Fruit fly (Drosophila melanogaster) whole organism, embryonic: ENCODE measurements around the gene RpS17.

Experiments used
- Atf3 ChIP-seq: fragments of 200-800 bp; sonication (Bioruptor generic); optimal IDR thresholded peaks from 3 replicates; lab custom pipeline; 2016; ENCODE audit warnings: missing biosample characterization, missing genetic modification characterization
- Bteb2 ChIP-seq: fragments of 200-800 bp; sonication (Bioruptor generic); optimal IDR thresholded peaks from 2 replicates; lab custom pipeline; 2016; ENCODE audit warnings: missing biosample characterization, missing genetic modification characterization
- CG10209 ChIP-seq: fragments of 200-800 bp; sonication (Bioruptor generic); optimal IDR thresholded peaks from 3 replicates; lab custom pipeline; 2017; ENCODE audit warnings: missing biosample characterization, mild to moderate bottlenecking, missing genetic modification characterization, missing genetic modification reagents
- CG11398 ChIP-seq: fragments of 200-800 bp; sonication (Bioruptor generic); optimal IDR thresholded peaks from 2 replicates; lab custom pipeline; 2016; ENCODE audit warnings: missing biosample characterization, missing genetic modification characterization
- CG13287 ChIP-seq: fragments of 200-800 bp; sonication (Bioruptor generic); IDR thresholded peaks from 2 replicates; pipeline ENCODE4 v1.3.6; 2022; ENCODE audit warnings: missing biosample characterization, missing genetic modification characterization; ENCODE audit not compliant: partially characterized antibody
- CG16779 ChIP-seq: fragments of 200-800 bp; sonication (Bioruptor generic); IDR thresholded peaks from 2 replicates; pipeline ENCODE4 v1.3.6; 2022; ENCODE audit warnings: missing biosample characterization, missing genetic modification characterization
- CG16863 ChIP-seq: fragments of 200-800 bp; sonication (Bioruptor generic); optimal IDR thresholded peaks from 3 replicates; lab custom pipeline; 2016; ENCODE audit warnings: missing biosample characterization, missing genetic modification characterization
- CG2116 ChIP-seq: fragments of 200-800 bp; sonication (Bioruptor generic); optimal IDR thresholded peaks from 3 replicates; lab custom pipeline; 2018; ENCODE audit warnings: missing biosample characterization, mild to moderate bottlenecking, missing genetic modification characterization
- CG31388 ChIP-seq: fragments of 200-800 bp; sonication (Bioruptor generic); optimal IDR thresholded peaks from 2 replicates; lab custom pipeline; 2016; ENCODE audit warnings: missing biosample characterization, missing genetic modification characterization
- CG32532 ChIP-seq: fragments of 200-800 bp; sonication (Bioruptor generic); IDR thresholded peaks from 2 replicates; pipeline ENCODE4 v1.3.6; 2022; ENCODE audit warnings: missing biosample characterization, missing genetic modification characterization
- CG3281 ChIP-seq: fragments of 200-800 bp; sonication (Bioruptor generic); optimal IDR thresholded peaks from 3 replicates; lab custom pipeline; 2017; ENCODE audit warnings: missing biosample characterization, mild to moderate bottlenecking, missing genetic modification characterization
- CG34224 ChIP-seq: fragments of 200-800 bp; sonication (Bioruptor generic); IDR thresholded peaks from 3 replicates; pipeline ENCODE4 v1.3.6; 2022; ENCODE audit warnings: missing biosample characterization, missing genetic modification characterization; ENCODE audit not compliant: partially characterized antibody
- CG34422 ChIP-seq: fragments of 200-800 bp; sonication (Bioruptor generic); IDR thresholded peaks from 3 replicates; pipeline ENCODE4 v1.3.6; 2022; ENCODE audit warnings: missing biosample characterization, missing genetic modification characterization
- CG3838 ChIP-seq: fragments of 200-800 bp; sonication (Bioruptor generic); optimal IDR thresholded peaks from 3 replicates; lab custom pipeline; 2016; ENCODE audit warnings: missing biosample characterization, missing genetic modification characterization
- CG42726 ChIP-seq: fragments of 200-800 bp; sonication (Bioruptor generic); IDR thresholded peaks from 2 replicates; pipeline ENCODE4 v1.3.6; 2022; ENCODE audit warnings: missing biosample characterization, missing genetic modification characterization; ENCODE audit not compliant: partially characterized antibody
- CG4424 ChIP-seq: fragments of 200-800 bp; sonication (Bioruptor generic); optimal IDR thresholded peaks from 3 replicates; lab custom pipeline; 2016; ENCODE audit warnings: missing biosample characterization, missing genetic modification characterization
- CG4617 ChIP-seq: fragments of 200-800 bp; sonication (Bioruptor generic); optimal IDR thresholded peaks from 3 replicates; lab custom pipeline; 2016; ENCODE audit warnings: missing biosample characterization, missing genetic modification characterization, borderline replicate concordance
- CG5180 ChIP-seq: fragments of 200-800 bp; sonication (Bioruptor generic); optimal IDR thresholded peaks from 3 replicates; lab custom pipeline; 2017; ENCODE audit warnings: missing biosample characterization, missing genetic modification characterization, mild to moderate bottlenecking, moderate library complexity, missing genetic modification reagents
- CG7271 ChIP-seq: fragments of 200-800 bp; sonication (Bioruptor generic); optimal IDR thresholded peaks from 2 replicates; lab custom pipeline; 2018; ENCODE audit warnings: missing biosample characterization, mild to moderate bottlenecking, missing genetic modification characterization, moderate library complexity
- CG9932 ChIP-seq: fragments of 200-800 bp; sonication (Bioruptor generic); IDR thresholded peaks from 2 replicates; pipeline ENCODE4 v1.3.6; 2022; ENCODE audit warnings: missing biosample characterization, missing genetic modification characterization
- CHES-1-like ChIP-seq: fragments of 200-800 bp; sonication (Bioruptor generic); optimal IDR thresholded peaks from 2 replicates; lab custom pipeline; 2016; ENCODE audit warnings: missing biosample characterization, missing genetic modification characterization
- CTCF ChIP-seq: fragments of 200-800 bp; sonication (Bioruptor generic); optimal IDR thresholded peaks from 2 replicates; lab custom pipeline; 2017; ENCODE audit warnings: missing biosample characterization, mild to moderate bottlenecking, missing genetic modification characterization, moderate library complexity
- Dp ChIP-seq: fragments of 200-800 bp; sonication (Bioruptor generic); optimal IDR thresholded peaks from 2 replicates; lab custom pipeline; 2018; ENCODE audit warnings: missing biosample characterization, mild to moderate bottlenecking, missing genetic modification characterization, moderate library complexity
- Ets97D ChIP-seq: fragments of 200-800 bp; sonication (Bioruptor generic); optimal IDR thresholded peaks from 3 replicates; lab custom pipeline; 2016; ENCODE audit warnings: missing biosample characterization, missing genetic modification characterization
- Max ChIP-seq: fragments of 200-800 bp; sonication (Bioruptor generic); optimal IDR thresholded peaks from 2 replicates; lab custom pipeline; 2016; ENCODE audit warnings: missing biosample characterization, mild to moderate bottlenecking, missing genetic modification characterization
- Med ChIP-seq: fragments of 200-800 bp; sonication (Bioruptor generic); peaks from one replicate; lab custom pipeline; 2016; ENCODE audit warnings: missing biosample characterization, missing genetic modification characterization, mild to moderate bottlenecking, inconsistent platforms, moderate library complexity
- Neu2 ChIP-seq: fragments of 200-800 bp; sonication (Bioruptor generic); optimal IDR thresholded peaks from 3 replicates; lab custom pipeline; 2016; ENCODE audit warnings: missing biosample characterization, missing genetic modification characterization, borderline replicate concordance
- Pdp1 ChIP-seq, 2 experiments: fragments of 200-800 bp; sonication (Bioruptor generic); optimal IDR thresholded peaks; 3 replicates each; lab custom pipeline; 2016; ENCODE audit warnings: missing biosample characterization in 2 of 2, missing genetic modification characterization in 2 of 2, mild to moderate bottlenecking in 1 of 2, moderate library complexity in 1 of 2
- Sry-β ChIP-seq: fragments of 200-800 bp; sonication (Bioruptor generic); optimal IDR thresholded peaks from 2 replicates; lab custom pipeline; 2018; ENCODE audit warnings: missing biosample characterization, mild to moderate bottlenecking, missing genetic modification characterization, moderate library complexity
- Sry-δ ChIP-seq: fragments of 200-800 bp; sonication (Bioruptor generic); optimal IDR thresholded peaks from 2 replicates; lab custom pipeline; 2016; ENCODE audit warnings: missing biosample characterization, missing genetic modification characterization
- ara ChIP-seq: fragments of 200-800 bp; sonication (Bioruptor generic); IDR thresholded peaks from 2 replicates; pipeline ENCODE4 v1.3.6; 2022; ENCODE audit warnings: missing biosample characterization, missing genetic modification characterization
- br ChIP-seq: fragments of >200 bp; optimal IDR thresholded peaks from 2 replicates; lab custom pipeline; 2017
- cas ChIP-seq: fragments of 200-800 bp; sonication (Bioruptor generic); IDR thresholded peaks from 2 replicates; pipeline ENCODE4 v1.3.6; 2022; ENCODE audit warnings: missing biosample characterization, missing genetic modification characterization
- crol ChIP-seq: fragments of 200-800 bp; sonication (Bioruptor generic); IDR thresholded peaks from 2 replicates; pipeline ENCODE4 v1.3.6; 2022; ENCODE audit warnings: missing biosample characterization, missing genetic modification characterization
- dati ChIP-seq: fragments of 200-800 bp; sonication (Bioruptor generic); IDR thresholded peaks from 2 replicates; pipeline ENCODE4 v1.3.6; 2022; ENCODE audit warnings: missing biosample characterization, missing genetic modification characterization
- dpn ChIP-seq, 2 experiments: fragments of 200-800 bp; sonication (Bioruptor generic); optimal IDR thresholded peaks; 3 replicates each; lab custom pipeline; 2016; ENCODE audit warnings: missing biosample characterization in 2 of 2, missing genetic modification characterization in 2 of 2
- ems ChIP-seq: fragments of 200-800 bp; sonication (Bioruptor generic); optimal IDR thresholded peaks from 3 replicates; lab custom pipeline; 2016; ENCODE audit warnings: missing biosample characterization, missing genetic modification characterization
- ewg ChIP-seq: fragments of 200-800 bp; sonication (Bioruptor generic); optimal IDR thresholded peaks from 3 replicates; lab custom pipeline; 2017; ENCODE audit warnings: mild to moderate bottlenecking, missing biosample characterization, missing genetic modification reagents, missing genetic modification characterization
- gsb ChIP-seq: fragments of 200-800 bp; sonication (Bioruptor generic); IDR thresholded peaks from 2 replicates; pipeline ENCODE4 v1.3.6; 2022; ENCODE audit warnings: missing biosample characterization, missing genetic modification characterization
- insv ChIP-seq, 2 experiments: fragments of 200-800 bp; sonication (Bioruptor generic); optimal IDR thresholded peaks; 3 replicates each; lab custom pipeline; 2016 to 2018; ENCODE audit warnings: missing biosample characterization in 2 of 2, missing genetic modification characterization in 2 of 2
- nerfin-1 ChIP-seq: fragments of 200-800 bp; sonication (Bioruptor generic); optimal IDR thresholded peaks from 3 replicates; lab custom pipeline; 2019; ENCODE audit warnings: missing biosample characterization, mild to moderate bottlenecking, missing genetic modification characterization, moderate library complexity
- pfk ChIP-seq: fragments of 200-800 bp; sonication (Bioruptor generic); optimal IDR thresholded peaks from 2 replicates; lab custom pipeline; 2018; ENCODE audit warnings: missing biosample characterization, mild to moderate bottlenecking, missing genetic modification characterization, moderate library complexity
- schlank ChIP-seq: fragments of 200-800 bp; sonication (Bioruptor generic); optimal IDR thresholded peaks from 2 replicates; lab custom pipeline; 2018; ENCODE audit warnings: missing biosample characterization, mild to moderate bottlenecking, missing genetic modification characterization
- trem ChIP-seq: fragments of 200-800 bp; optimal IDR thresholded peaks from 3 replicates; lab custom pipeline; 2019; ENCODE audit warnings: missing biosample characterization, mild to moderate bottlenecking, missing genetic modification characterization, moderate library complexity
- unc-4 ChIP-seq: fragments of 200-800 bp; sonication (Bioruptor generic); IDR thresholded peaks from 2 replicates; pipeline ENCODE4 v1.3.6; 2022; ENCODE audit warnings: missing biosample characterization, missing genetic modification characterization; ENCODE audit not compliant: partially characterized antibody
- wdn ChIP-seq: fragments of 200-800 bp; sonication (Bioruptor generic); IDR thresholded peaks from 2 replicates; pipeline ENCODE4 v1.3.6; 2022; ENCODE audit warnings: missing biosample characterization, missing genetic modification characterization

RpS17 gene

DNA sequence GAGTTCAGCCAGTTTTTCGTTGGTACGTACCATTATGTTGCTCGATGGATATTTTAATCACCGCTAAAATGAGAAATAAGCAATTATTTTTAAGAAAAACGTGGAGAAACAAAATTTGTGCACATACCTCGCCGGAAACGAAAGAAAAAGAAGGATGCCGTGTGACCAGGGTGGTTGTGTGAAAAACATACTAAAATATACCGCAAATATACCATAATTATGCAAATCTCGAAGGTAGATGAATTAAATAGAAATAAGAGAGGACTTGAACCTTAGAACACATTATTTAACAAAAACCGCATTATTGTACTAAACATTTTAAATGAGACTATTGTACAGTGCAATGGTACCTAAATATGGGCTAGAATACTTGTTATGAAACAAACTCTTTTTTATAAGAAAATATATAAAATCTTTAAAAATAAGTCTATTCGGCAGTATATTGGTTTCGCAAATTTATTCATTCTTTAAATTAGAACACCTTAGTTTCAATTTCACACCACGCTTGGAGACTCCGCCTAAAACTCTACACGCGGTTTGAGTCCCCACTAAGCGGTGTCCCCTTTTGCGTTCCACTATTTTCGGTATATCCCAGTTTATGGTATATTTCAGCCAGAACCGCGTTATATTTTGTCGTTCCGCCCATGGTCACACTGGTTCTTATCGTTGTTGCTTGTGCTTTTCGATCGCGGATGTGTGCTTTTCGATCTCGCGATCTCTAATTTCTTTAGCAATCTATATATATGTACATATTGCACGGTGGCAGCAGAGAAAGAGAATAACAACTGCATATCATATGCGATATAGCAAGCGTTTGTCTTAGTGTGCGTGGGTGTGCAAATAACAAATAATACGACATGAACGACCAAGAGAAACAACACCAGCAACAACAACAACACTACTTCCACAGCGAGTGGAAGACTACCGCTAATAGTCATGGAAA is at the start of gene RpS17, which contains the start of gene MTF-1 (continued):
- TF ChIP-seq Neu2 (GFP tag; lab: Kevin White, UChicago) (no peak), CG16779 (GFP tag; lab: Robert Waterston, UW) (no peak)

- TF ChIP-seq CG31388 (GFP tag; lab: Kevin White, UChicago) (no peak), CG9932 (peak; percentile 23; the same call in 1 of the 2 replicates), ewg (GFP tag; lab: Kevin White, UChicago) (peak; percentile 49), Ets97D (peak; percentile 96), Pdp1 (GFP tag; optimal IDR thresholded peaks at IDR 0.05; lab: Kevin White, UChicago) (peak; percentile 47 to 54), Sry-β (GFP tag; lab: Kevin White, UChicago) (peak; percentile 31), Med (GFP tag; lab: Kevin White, UChicago) (peak; percentile 94), pfk (peak; percentile 52), CG32532 (GFP tag; lab: Robert Waterston, UW) (0 out of 2 replicates have a peak, but pooled peaks have one; percentile 23), Bteb2 (no peak), dati (GFP tag; lab: Robert Waterston, UW) (no peak), br (lab: Kevin White, UChicago) (no peak), Max (GFP tag; lab: Kevin White, UChicago) (peak; percentile 52), crol (no peak), CG13287 (GFP tag; lab: Robert Waterston, UW) (peak; percentile 33; the same call in 1 of the 2 replicates), CG34422 (peak; percentile 83; the same call in 2 of the 3 replicates), trem (tag; lab: Kevin White, UChicago) (peak; percentile 82), dpn (GFP tag; optimal IDR thresholded peaks at IDR 0.05; lab: Kevin White, UChicago) (peak; percentile 33 to 57), CG4424 (GFP tag; lab: Kevin White, UChicago) (peak; percentile 28), CG3838 (GFP tag; lab: Kevin White, UChicago) (no peak), CG4617 (GFP tag; lab: Kevin White, UChicago) (peak; percentile 97), cas (GFP tag; lab: Robert Waterston, UW) (no peak), CTCF (GFP tag; lab: Kevin White, UChicago) (peak; percentile 59), CG42726 (GFP tag; lab: Robert Waterston, UW) (peak; percentile 67), CG11398 (GFP tag; lab: Kevin White, UChicago) (peak; percentile 63), nerfin-1 (tag; lab: Kevin White, UChicago) (peak; percentile 27), Dp (GFP tag; lab: Kevin White, UChicago) (peak; percentile 62), schlank (tag; lab: Kevin White, UChicago) (peak; percentile 28), ara (GFP tag; lab: Robert Waterston, UW) (peak; percentile 41; the same call in 1 of the 2 replicates), CHES-1-like (GFP tag; lab: Kevin White, UChicago) (peak; percentile 94), CG2116 (peak; percentile 63), Sry-δ (GFP tag; lab: Kevin White, UChicago) (peak; percentile 62), ems (GFP tag; lab: Kevin White, UChicago) (peak; percentile 55), CG10209 (GFP tag; lab: Kevin White, UChicago) (peak; percentile 15), CG3281 (peak; percentile 68), CG7271 (tag; lab: Kevin White, UChicago) (peak; percentile 48), gsb (GFP tag; lab: Robert Waterston, UW) (no peak), CG16863 (peak; percentile 43), CG5180 (GFP tag; lab: Kevin White, UChicago) (no peak), unc-4 (GFP tag; lab: Robert Waterston, UW) (0 out of 2 replicates have a peak, but pooled peaks have one; percentile 17), insv (GFP tag; optimal IDR thresholded peaks at IDR 0.05; lab: Kevin White, UChicago) (peak in 1 of 2 experiments; percentile 37), Atf3 (GFP tag; lab: Kevin White, UChicago) (peak; percentile 21), wdn (GFP tag; lab: Robert Waterston, UW) (peak; percentile 47; the same call in 1 of the 2 replicates), CG34224 (GFP tag; lab: Robert Waterston, UW) (peak; percentile 29; the same call in 1 of the 3 replicates)
These were observed 47.2 kb upstream of the RpS17 start, which contains the start of the genes Uch-L5 and Jarid2 for dm6 chr3L:9476829-9477228. TSS of gene Uch-L5 (minus strand) at chr3L:9476965. TSS of gene Jarid2 (plus strand) at chr3L:9477038.
